Fruit fly (Drosophila melanogaster) Kc167 (cell line): ENCODE measurements around the gene CG18558.

Source experiments
- Myc ChIP-seq: fragments of >200 bp; optimal IDR thresholded peaks from 2 replicates; lab custom pipeline; 2017; ENCODE audit warnings: missing external identifiers
- Sin3A ChIP-seq: fragments of >200 bp; optimal IDR thresholded peaks from 2 replicates; lab custom pipeline; 2018; ENCODE audit warnings: missing external identifiers
- h ChIP-seq: fragments of >200 bp; optimal IDR thresholded peaks from 3 replicates; lab custom pipeline; 2018; ENCODE audit warnings: missing external identifiers
- insv ChIP-seq: fragments of >200 bp; optimal IDR thresholded peaks from 3 replicates; lab custom pipeline; 2018; ENCODE audit warnings: missing external identifiers
- psq ChIP-seq: fragments of >200 bp; optimal IDR thresholded peaks from 2 replicates; lab custom pipeline; 2017; ENCODE audit warnings: missing external identifiers
- ttk ChIP-seq: sonication (Bioruptor generic); optimal IDR thresholded peaks from 2 replicates; lab custom pipeline; 2017; ENCODE audit warnings: missing external identifiers

Gene CG18558

DNA sequence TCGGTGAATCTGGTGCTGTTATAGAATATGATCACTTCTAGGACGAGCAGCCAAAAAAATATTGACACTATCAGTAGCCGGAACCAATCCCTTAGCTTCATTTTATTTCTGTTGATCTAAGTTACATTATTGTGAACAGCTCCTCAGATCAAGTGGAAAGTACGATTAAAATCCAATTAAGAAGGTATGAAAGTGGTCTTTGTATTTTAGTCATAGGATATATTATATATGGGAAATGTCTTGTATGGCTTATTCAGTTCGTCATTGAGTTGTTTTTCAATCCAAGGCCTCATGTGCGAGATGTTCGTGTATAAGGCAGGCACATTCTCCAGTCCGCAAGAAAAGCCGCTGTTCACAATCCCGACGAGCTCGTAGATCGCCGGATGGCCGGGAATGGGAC is at the start of gene CG18558:
Gene CG18558, minus strand, starts transcription at position 101 of the 400 bp plus-strand sequence.
- no peak for TF ChIP-seq Sin3A (lab: Kevin White, UChicago)
- TF ChIP-seq insv (lab: Kevin White, UChicago) = no peak
- TF ChIP-seq h (lab: Kevin White, UChicago) = no peak
- TF ChIP-seq psq (lab: Kevin White, UChicago) = no peak
- no peak for TF ChIP-seq ttk (lab: Kevin White, UChicago)
- TF ChIP-seq Myc (lab: Kevin White, UChicago) = no peak

DNA sequence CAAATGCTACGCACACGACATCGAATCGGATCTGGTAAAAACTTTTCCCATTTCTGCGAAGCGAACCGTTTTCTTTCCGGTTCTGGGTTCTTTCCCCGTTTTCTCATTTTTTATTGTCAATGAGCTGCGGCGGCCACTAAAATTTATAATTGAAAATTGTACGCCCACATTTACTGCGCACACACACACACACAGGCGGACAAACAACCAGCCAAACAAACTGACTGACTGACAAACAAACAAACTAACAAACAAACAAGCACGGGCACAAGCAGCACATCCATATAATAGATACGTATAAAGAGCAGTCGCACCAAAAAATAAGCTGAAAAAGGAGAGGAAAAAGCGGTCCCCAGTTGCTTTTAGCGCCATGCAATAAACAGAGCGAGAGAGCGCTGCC is 46.9 kb upstream of the CG18558 start:
- TF ChIP-seq ttk (lab: Kevin White, UChicago) (no peak), h (lab: Kevin White, UChicago) (no peak), psq (lab: Kevin White, UChicago) (no peak), Sin3A (lab: Kevin White, UChicago) (no peak), Myc (lab: Kevin White, UChicago) (no peak), insv (lab: Kevin White, UChicago) (no peak)

DNA sequence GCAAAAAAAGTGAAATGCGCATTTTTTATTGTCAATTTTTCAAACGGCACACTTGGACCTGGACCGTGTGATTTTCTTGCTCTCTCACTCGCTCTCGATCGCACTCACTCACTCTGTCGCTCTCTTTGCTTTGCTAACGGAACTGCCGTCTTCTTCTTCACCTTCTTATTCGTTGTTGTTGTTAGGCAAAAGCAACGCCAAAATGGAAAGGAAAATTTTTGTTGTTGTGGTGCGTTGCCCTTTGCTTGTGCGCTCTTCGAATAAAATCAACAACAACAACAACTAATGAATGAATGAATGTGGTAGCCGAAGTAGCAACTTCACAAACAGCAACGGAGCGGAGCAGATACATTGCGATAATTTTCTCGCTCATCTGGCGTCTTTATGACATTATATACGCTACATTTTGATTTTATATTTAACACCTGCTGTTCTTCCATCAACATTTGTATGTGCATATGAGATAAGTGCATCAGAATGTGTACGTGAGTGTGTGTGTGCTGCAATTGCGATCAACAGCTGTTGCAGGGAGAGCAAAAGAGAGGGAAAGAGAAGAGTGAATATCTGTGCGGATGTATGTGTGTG is 44.6 kb upstream of the CG18558 start:
- TF ChIP-seq psq (lab: Kevin White, UChicago) (no peak), Sin3A (lab: Kevin White, UChicago) (no peak), ttk (lab: Kevin White, UChicago) (no peak), insv (lab: Kevin White, UChicago) (no peak), h (lab: Kevin White, UChicago) (no peak), Myc (lab: Kevin White, UChicago) (no peak)

DNA sequence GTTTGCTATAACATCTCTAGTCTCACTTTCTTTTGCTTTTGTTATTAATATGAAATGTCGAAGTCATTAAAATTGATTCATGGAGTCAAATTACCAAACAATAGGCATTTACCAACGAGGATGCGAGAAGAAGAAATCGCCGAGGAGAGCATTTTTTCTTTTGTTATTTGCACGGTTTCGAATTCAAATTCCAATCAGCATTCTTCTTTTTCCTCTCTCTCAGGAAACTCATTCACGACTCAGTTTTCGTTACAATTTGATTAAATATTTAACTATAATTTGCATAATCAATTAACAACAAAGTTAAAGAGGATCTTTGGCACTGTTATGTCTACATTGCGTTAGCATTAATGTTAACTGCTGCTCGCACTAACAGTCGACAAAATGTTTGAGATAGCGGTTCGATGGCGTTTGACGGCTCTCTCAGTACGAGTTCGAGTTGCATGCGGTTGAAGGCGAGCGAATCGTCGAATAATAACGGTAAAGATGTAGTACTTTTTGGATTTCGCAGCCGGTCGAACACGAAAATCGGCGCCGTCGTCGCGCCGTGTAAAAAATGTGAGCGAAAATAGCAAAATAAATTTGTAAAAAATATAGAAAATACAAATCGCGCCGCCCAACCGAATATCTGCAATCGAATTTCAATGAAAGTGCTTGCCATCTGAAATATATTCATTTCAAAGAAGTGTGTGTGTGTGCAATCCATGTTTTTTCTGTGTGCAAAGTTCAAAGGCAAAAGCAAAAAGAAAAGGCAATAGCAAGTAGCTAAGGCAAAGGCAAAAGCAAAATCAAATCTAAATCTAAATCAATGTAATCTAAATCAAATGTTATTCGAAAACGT is 43.7 kb upstream of the CG18558 start:
- no peak for TF ChIP-seq h (lab: Kevin White, UChicago)
- TF ChIP-seq insv (lab: Kevin White, UChicago) = no peak
- no peak for TF ChIP-seq ttk (lab: Kevin White, UChicago)
- TF ChIP-seq Myc (lab: Kevin White, UChicago) = no peak
- TF ChIP-seq psq (lab: Kevin White, UChicago) = no peak
- no peak for TF ChIP-seq Sin3A (lab: Kevin White, UChicago)

DNA sequence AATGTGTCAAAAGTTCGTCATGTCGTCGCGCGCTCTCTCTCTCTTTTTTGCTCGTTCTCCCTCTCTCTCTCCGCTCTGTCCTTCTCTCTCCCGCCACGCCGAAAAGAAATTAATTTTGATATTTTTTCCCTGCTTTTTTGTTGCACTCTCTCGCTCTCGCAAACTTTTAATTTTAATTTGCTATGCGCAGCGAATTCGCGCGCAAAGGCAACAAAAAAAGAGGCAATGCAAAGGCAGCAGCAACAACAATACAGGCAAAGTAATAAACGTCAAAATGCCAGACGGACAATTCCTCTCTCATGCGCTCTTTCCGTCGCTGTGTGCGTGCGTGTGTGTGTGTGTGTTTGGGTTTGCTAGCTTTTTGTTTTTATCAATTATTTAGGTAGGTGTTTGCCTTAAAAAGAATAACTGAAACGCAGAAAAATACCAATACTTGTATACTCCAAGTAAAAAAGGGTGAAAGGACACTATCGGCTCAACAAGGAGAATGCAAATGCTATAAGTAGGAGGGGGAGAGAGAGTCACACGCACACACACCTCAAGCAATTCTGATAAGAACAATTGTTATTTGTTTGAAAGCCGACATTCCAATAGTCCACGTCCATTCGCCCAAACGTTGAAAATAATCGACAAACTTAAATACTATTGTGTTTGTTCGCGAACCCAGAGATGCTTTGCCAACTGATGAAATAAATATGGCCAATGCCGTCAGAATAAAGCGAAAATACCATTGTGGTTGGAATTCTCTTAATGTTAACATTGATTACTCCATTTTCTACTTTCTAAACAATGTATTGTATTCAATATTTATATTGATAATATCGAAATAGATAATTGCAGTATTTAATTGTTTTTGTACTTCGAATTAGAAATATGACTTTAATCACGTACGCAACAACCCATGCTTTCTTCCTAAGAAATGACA is 42.6 kb upstream of the CG18558 start:
- no peak for TF ChIP-seq h (lab: Kevin White, UChicago)
- no peak for TF ChIP-seq ttk (lab: Kevin White, UChicago)
- no peak for TF ChIP-seq psq (lab: Kevin White, UChicago)
- TF ChIP-seq Sin3A (lab: Kevin White, UChicago) = no peak
- no peak for TF ChIP-seq Myc (lab: Kevin White, UChicago)
- TF ChIP-seq insv (lab: Kevin White, UChicago) = no peak

DNA sequence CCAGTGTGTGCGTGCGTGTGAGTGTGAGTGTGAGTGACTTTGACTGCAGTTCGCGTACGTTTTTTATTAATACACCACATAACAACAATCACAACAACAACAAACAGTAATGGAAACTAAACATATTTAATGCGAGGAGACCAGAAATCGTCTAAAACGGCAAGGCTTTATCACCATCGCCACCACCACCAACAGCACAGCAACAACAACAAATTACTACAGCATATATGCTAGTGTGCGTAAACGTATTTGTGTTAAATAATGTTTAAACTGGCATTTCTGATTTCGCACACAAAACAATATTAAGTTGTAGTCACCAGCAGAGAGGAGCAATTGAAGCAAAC is 41.9 kb upstream of the CG18558 start:
- TF ChIP-seq h (lab: Kevin White, UChicago) (no peak), psq (lab: Kevin White, UChicago) (no peak), Sin3A (lab: Kevin White, UChicago) (no peak), ttk (lab: Kevin White, UChicago) (no peak), Myc (lab: Kevin White, UChicago) (no peak), insv (lab: Kevin White, UChicago) (no peak)

DNA sequence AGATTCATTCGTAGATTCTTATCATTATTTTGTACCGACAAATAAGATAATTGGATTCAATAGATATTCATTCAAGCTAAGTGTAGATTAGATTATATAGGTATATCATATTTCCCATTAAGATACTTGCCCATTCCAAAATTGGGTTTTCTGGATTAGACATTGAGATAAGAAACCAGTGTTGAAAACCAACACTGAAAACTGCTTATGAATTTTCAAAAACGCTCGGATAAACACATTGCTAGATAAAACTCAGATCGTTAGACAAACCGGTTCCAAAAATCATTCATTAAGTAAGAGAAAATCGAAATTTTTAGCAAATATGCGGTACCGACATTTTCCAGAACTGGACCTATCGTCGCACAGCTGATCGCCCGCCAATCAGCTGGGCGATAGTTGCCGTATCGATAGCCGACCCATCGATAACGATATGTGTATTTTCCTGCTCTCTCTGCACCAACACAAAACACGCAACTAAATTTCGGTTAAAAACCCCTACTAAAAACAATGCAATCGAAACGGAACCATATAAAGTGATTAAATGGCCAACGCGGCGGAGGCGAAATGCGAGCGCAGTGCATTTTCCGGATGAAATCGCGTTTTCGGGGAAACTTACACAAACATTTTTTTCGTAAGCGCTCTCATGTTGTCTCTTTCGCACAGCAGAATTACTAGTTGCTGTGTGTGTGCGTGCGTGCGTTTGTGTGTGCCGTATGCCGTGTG is 41.4 kb upstream of the CG18558 start, which contains the start of the genes NTPase and lilli:
Gene NTPase, minus strand, starts transcription at position 348 of the 723 bp plus-strand sequence.
Gene lilli, plus strand, starts transcription at position 427 of the 723 bp plus-strand sequence.
- TF ChIP-seq ttk (lab: Kevin White, UChicago) = no peak
- TF ChIP-seq Sin3A (lab: Kevin White, UChicago) = no peak
- no peak for TF ChIP-seq h (lab: Kevin White, UChicago)
- TF ChIP-seq psq (lab: Kevin White, UChicago) = no peak
- no peak for TF ChIP-seq Myc (lab: Kevin White, UChicago)
- no peak for TF ChIP-seq insv (lab: Kevin White, UChicago)

DNA sequence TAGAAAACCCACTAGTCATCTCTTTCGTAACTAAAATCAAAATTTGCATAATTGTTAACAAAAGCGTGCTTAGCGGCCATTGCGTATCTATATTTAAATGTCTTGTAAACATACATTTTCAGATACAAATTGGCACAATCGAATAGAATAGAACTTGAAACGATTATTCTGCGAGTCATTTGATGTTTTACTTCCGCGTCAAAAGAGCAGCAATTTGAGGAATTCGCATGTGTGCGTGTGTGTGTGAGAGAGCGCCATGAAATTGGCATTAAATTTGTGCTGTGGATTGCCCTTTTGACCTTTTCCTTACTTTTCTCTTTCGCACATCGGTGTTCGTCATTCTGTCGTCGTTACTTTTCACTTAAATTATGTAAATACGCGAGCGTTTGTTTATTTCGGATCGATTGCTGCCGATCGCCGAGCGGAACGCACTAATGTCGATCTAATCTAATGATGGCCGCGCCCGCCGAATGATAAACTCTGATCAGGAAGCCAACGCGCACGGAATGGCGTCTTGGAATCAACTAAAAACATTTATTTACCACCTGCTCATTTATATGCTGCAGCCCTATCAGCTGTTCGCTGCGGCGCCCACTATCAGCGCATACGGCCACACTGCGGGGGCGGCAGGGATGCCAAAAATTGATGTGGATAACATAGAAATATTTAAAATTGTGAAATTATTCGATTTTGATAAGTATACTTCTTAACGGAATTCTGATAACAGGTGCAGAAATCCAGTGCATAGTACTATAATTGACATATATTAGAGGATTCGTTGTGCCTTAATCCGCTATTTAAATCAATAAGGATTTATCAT is 40.6 kb upstream of the CG18558 start:
- TF ChIP-seq ttk (lab: Kevin White, UChicago) (no peak), Myc (lab: Kevin White, UChicago) (no peak), insv (lab: Kevin White, UChicago) (no peak), psq (lab: Kevin White, UChicago) (no peak), Sin3A (lab: Kevin White, UChicago) (no peak), h (lab: Kevin White, UChicago) (no peak)

DNA sequence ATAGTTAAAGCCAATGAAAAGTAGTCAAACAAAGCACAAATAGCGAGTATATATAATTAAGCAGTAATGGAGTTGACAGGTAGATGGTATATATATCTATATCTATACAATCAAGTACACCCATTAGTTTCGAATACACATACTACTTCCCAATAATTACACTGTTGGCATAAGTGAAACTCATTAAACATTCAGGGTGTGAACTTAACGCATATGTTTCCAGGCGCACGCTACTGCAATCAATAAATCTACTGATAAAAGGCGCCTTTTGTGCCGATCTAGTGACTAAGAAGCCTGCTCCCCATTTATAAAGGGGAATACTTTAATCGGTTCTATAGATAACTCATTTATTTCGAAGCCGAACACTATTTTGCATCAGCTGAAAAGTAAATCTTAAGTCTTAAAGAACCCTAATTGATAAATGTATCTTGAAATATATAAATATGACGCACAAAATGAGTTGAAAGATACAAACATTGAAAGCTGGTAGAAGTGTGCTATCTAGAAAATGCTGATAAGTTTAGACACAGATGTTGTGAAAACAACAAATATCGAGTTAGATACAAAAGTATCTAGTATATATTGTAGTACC is 39.5 kb upstream of the CG18558 start:
- no peak for TF ChIP-seq ttk (lab: Kevin White, UChicago)
